Fruit fly (Drosophila melanogaster): ENCODE data around the gene CG7049.

dm6 chr3L:161833-162587 lies 14.0 kb downstream of the CG7049 start:
- TF ChIP-seq psq (GFP tag; optimal IDR thresholded peaks at IDR 0.05) (no peak), rgr (GFP tag; optimal IDR thresholded peaks at IDR 0.05) (no peak), usp (GFP tag; optimal IDR thresholded peaks at IDR 0.05) (no peak), Dfd (GFP tag; optimal IDR thresholded peaks at IDR 0.05) (no peak), Myc (optimal IDR thresholded peaks at IDR 0.05) (no peak), pan (optimal IDR thresholded peaks at IDR 0.05) (no peak), sv (GFP tag; optimal IDR thresholded peaks at IDR 0.05) (no peak), CG9705 (GFP tag; optimal IDR thresholded peaks at IDR 0.05) (no peak), lola (GFP tag; optimal IDR thresholded peaks at IDR 0.05) (no peak), br (GFP tag; optimal IDR thresholded peaks at IDR 0.05) (no peak), Vsx2 (GFP tag; optimal IDR thresholded peaks at IDR 0.05; ENCODE audit: partially characterized antibody) (no peak), Hr78 (GFP tag; optimal IDR thresholded peaks at IDR 0.05) (no peak)
